Fruit fly (Drosophila melanogaster) whole organism, embryonic: ENCODE data around the gene gammaCOP.

Experiments used
- BtbVII ChIP-seq: fragments of 200-800 bp; sonication (Bioruptor generic); optimal IDR thresholded peaks from 3 replicates; lab custom pipeline; 2017; ENCODE audit warnings: missing biosample characterization, mild to moderate bottlenecking, missing genetic modification characterization
- CG10543 ChIP-seq: fragments of 200-800 bp; sonication (Bioruptor generic); optimal IDR thresholded peaks from 3 replicates; lab custom pipeline; 2017; ENCODE audit warnings: missing biosample characterization, mild to moderate bottlenecking, missing genetic modification characterization, moderate library complexity
- CG11504 ChIP-seq: fragments of 200-800 bp; sonication (Bioruptor generic); optimal IDR thresholded peaks from 3 replicates; lab custom pipeline; 2019; ENCODE audit warnings: missing biosample characterization, mild to moderate bottlenecking, missing genetic modification characterization, moderate library complexity
- CG12942 ChIP-seq: fragments of 200-800 bp; sonication (Bioruptor generic); optimal IDR thresholded peaks from 3 replicates; lab custom pipeline; 2016; ENCODE audit warnings: missing biosample characterization, missing genetic modification characterization
- CG13894 ChIP-seq: fragments of 200-800 bp; sonication (Bioruptor generic); optimal IDR thresholded peaks from 3 replicates; lab custom pipeline; 2018; ENCODE audit warnings: missing biosample characterization, mild to moderate bottlenecking, missing genetic modification characterization, moderate library complexity
- CG16815 ChIP-seq: fragments of 200-800 bp; sonication (Bioruptor generic); optimal IDR thresholded peaks from 3 replicates; lab custom pipeline; 2017; ENCODE audit warnings: missing biosample characterization, mild to moderate bottlenecking, missing genetic modification characterization
- CG17912 ChIP-seq: fragments of 200-800 bp; sonication (Bioruptor generic); optimal IDR thresholded peaks from 2 replicates; lab custom pipeline; 2018; ENCODE audit warnings: missing biosample characterization, mild to moderate bottlenecking, missing genetic modification characterization
- CG1792 ChIP-seq: fragments of 200-800 bp; sonication (Bioruptor generic); optimal IDR thresholded peaks from 2 replicates; lab custom pipeline; 2016; ENCODE audit warnings: missing biosample characterization, missing genetic modification characterization
- CG1832 ChIP-seq: fragments of 200-800 bp; sonication (Bioruptor generic); optimal IDR thresholded peaks from 2 replicates; lab custom pipeline; 2017; ENCODE audit warnings: missing biosample characterization, mild to moderate bottlenecking, missing genetic modification characterization, inconsistent platforms
- CG18599 ChIP-seq: fragments of 200-800 bp; sonication (Bioruptor generic); optimal IDR thresholded peaks from 3 replicates; lab custom pipeline; 2017; ENCODE audit warnings: missing biosample characterization, missing genetic modification characterization, mild to moderate bottlenecking, moderate library complexity, missing genetic modification reagents
- CG3847 ChIP-seq: fragments of 200-800 bp; sonication (Bioruptor generic); IDR thresholded peaks from 2 replicates; pipeline ENCODE4 v1.3.6; 2022; ENCODE audit warnings: missing biosample characterization, missing genetic modification characterization
- CG6765 ChIP-seq: fragments of 200-800 bp; sonication (Bioruptor generic); optimal IDR thresholded peaks from 3 replicates; lab custom pipeline; 2017; ENCODE audit warnings: missing biosample characterization, mild to moderate bottlenecking, missing genetic modification characterization
- CG6813 ChIP-seq: fragments of 200-800 bp; sonication (Bioruptor generic); optimal IDR thresholded peaks from 2 replicates; lab custom pipeline; 2017; ENCODE audit warnings: missing biosample characterization, missing genetic modification characterization, mild to moderate bottlenecking, moderate library complexity, missing genetic modification reagents
- CG7745 ChIP-seq: fragments of 200-800 bp; sonication (Bioruptor generic); optimal IDR thresholded peaks from 2 replicates; lab custom pipeline; 2018; ENCODE audit warnings: missing biosample characterization, mild to moderate bottlenecking, missing genetic modification characterization, moderate library complexity
- CG8478 ChIP-seq: fragments of >200 bp; optimal IDR thresholded peaks from 2 replicates; lab custom pipeline; 2018
- CG9215 ChIP-seq: fragments of 200-800 bp; sonication (Bioruptor generic); IDR thresholded peaks from 2 replicates; pipeline ENCODE4 v1.3.6; 2022; ENCODE audit warnings: missing biosample characterization, missing genetic modification characterization
- CkIIα-i1 ChIP-seq: fragments of 200-800 bp; sonication (Bioruptor generic); IDR thresholded peaks from 2 replicates; pipeline ENCODE4 v1.3.6; 2022; ENCODE audit warnings: missing biosample characterization, missing genetic modification characterization
- ERR ChIP-seq: fragments of 200-800 bp; sonication (Bioruptor generic); optimal IDR thresholded peaks from 2 replicates; lab custom pipeline; 2016; ENCODE audit warnings: missing biosample characterization, missing genetic modification characterization
- Hand ChIP-seq: fragments of 200-800 bp; sonication (Bioruptor generic); optimal IDR thresholded peaks from 2 replicates; lab custom pipeline; 2017; ENCODE audit warnings: mild to moderate bottlenecking, missing biosample characterization, missing genetic modification reagents, missing genetic modification characterization
- Hmr ChIP-seq: fragments of 200-800 bp; sonication (Bioruptor generic); optimal IDR thresholded peaks from 3 replicates; lab custom pipeline; 2017; ENCODE audit warnings: mild to moderate bottlenecking, missing biosample characterization, missing genetic modification reagents, missing genetic modification characterization
- Lpt ChIP-seq: fragments of >200 bp; optimal IDR thresholded peaks from 2 replicates; lab custom pipeline; 2018; ENCODE audit warnings: missing biosample characterization, missing genetic modification characterization
- Max ChIP-seq: fragments of 200-800 bp; sonication (Bioruptor generic); optimal IDR thresholded peaks from 2 replicates; lab custom pipeline; 2016; ENCODE audit warnings: missing biosample characterization, mild to moderate bottlenecking, missing genetic modification characterization
- Med ChIP-seq: fragments of 200-800 bp; sonication (Bioruptor generic); peaks from one replicate; lab custom pipeline; 2016; ENCODE audit warnings: missing biosample characterization, missing genetic modification characterization, mild to moderate bottlenecking, inconsistent platforms, moderate library complexity
- NC2β ChIP-seq: fragments of 200-800 bp; sonication (Bioruptor generic); optimal IDR thresholded peaks from 2 replicates; lab custom pipeline; 2016; ENCODE audit warnings: missing biosample characterization, missing genetic modification characterization
- NfI ChIP-seq: fragments of 200-800 bp; sonication (Bioruptor generic); optimal IDR thresholded peaks from 3 replicates; lab custom pipeline; 2018; ENCODE audit warnings: missing biosample characterization, mild to moderate bottlenecking, missing genetic modification characterization, moderate library complexity
- Ptx1 ChIP-seq: fragments of 200-800 bp; sonication (Bioruptor generic); IDR thresholded peaks from 2 replicates; pipeline ENCODE4 v1.3.6; 2022; ENCODE audit warnings: missing biosample characterization, missing genetic modification characterization
- Six4 ChIP-seq: fragments of 200-800 bp; sonication (Bioruptor generic); optimal IDR thresholded peaks from 2 replicates; lab custom pipeline; 2016; ENCODE audit warnings: missing biosample characterization, missing genetic modification characterization
- Sox102F ChIP-seq: fragments of 200-800 bp; sonication (Bioruptor generic); optimal IDR thresholded peaks from 2 replicates; lab custom pipeline; 2018; ENCODE audit warnings: missing biosample characterization, mild to moderate bottlenecking, missing genetic modification characterization, moderate library complexity
- Ssrp ChIP-seq: fragments of 200-800 bp; sonication (Bioruptor generic); optimal IDR thresholded peaks from 2 replicates; lab custom pipeline; 2018; ENCODE audit warnings: missing biosample characterization, mild to moderate bottlenecking, missing genetic modification characterization, moderate library complexity
- crp ChIP-seq, 2 experiments: fragments of 200-800 bp; sonication (Bioruptor generic); optimal IDR thresholded peaks; 2 replicates in 1 of 2; 3 replicates in 1 of 2; lab custom pipeline; 2017; ENCODE audit warnings: missing biosample characterization in 2 of 2, missing genetic modification characterization in 2 of 2, mild to moderate bottlenecking in 1 of 2, moderate library complexity in 1 of 2
- dati ChIP-seq: fragments of 200-800 bp; sonication (Bioruptor generic); IDR thresholded peaks from 2 replicates; pipeline ENCODE4 v1.3.6; 2022; ENCODE audit warnings: missing biosample characterization, missing genetic modification characterization
- dysf ChIP-seq: fragments of 200-800 bp; sonication (Bioruptor generic); IDR thresholded peaks from 3 replicates; pipeline ENCODE4 v1.3.6; 2022; ENCODE audit warnings: missing biosample characterization, missing genetic modification characterization
- en ChIP-seq: fragments of 200-800 bp; sonication (Bioruptor generic); optimal IDR thresholded peaks from 2 replicates; lab custom pipeline; 2016; ENCODE audit warnings: missing biosample characterization, missing genetic modification characterization
- gcm2 ChIP-seq: fragments of 200-800 bp; sonication (Bioruptor generic); optimal IDR thresholded peaks from 2 replicates; lab custom pipeline; 2016; ENCODE audit warnings: missing biosample characterization, missing genetic modification characterization
- grau ChIP-seq: fragments of 200-800 bp; optimal IDR thresholded peaks from 3 replicates; lab custom pipeline; 2019; ENCODE audit warnings: missing biosample characterization, mild to moderate bottlenecking, missing genetic modification characterization, moderate library complexity
- kay ChIP-seq: fragments of 200-800 bp; sonication (Bioruptor generic); optimal IDR thresholded peaks from 2 replicates; lab custom pipeline; 2016; ENCODE audit warnings: missing biosample characterization, missing genetic modification characterization
- klu ChIP-seq: fragments of 200-800 bp; sonication (Bioruptor generic); IDR thresholded peaks from 2 replicates; pipeline ENCODE4 v1.3.6; 2022; ENCODE audit warnings: missing biosample characterization, missing genetic modification characterization
- lilli ChIP-seq: fragments of 200-800 bp; sonication (Bioruptor generic); optimal IDR thresholded peaks from 3 replicates; lab custom pipeline; 2016; ENCODE audit warnings: missing biosample characterization, missing genetic modification characterization
- mirr ChIP-seq: fragments of 200-800 bp; sonication (Bioruptor generic); optimal IDR thresholded peaks from 3 replicates; lab custom pipeline; 2018; ENCODE audit warnings: missing biosample characterization, mild to moderate bottlenecking, missing genetic modification characterization
- odd ChIP-seq: fragments of 200-800 bp; sonication (Bioruptor generic); optimal IDR thresholded peaks from 2 replicates; lab custom pipeline; 2017; ENCODE audit warnings: missing biosample characterization, mild to moderate bottlenecking, missing genetic modification characterization
- pfk ChIP-seq: fragments of 200-800 bp; sonication (Bioruptor generic); optimal IDR thresholded peaks from 2 replicates; lab custom pipeline; 2018; ENCODE audit warnings: missing biosample characterization, mild to moderate bottlenecking, missing genetic modification characterization, moderate library complexity
- pros ChIP-seq: fragments of 200-800 bp; sonication (Bioruptor generic); optimal IDR thresholded peaks from 3 replicates; lab custom pipeline; 2019; ENCODE audit warnings: missing biosample characterization, mild to moderate bottlenecking, missing genetic modification characterization, moderate library complexity
- scrt ChIP-seq: fragments of 200-800 bp; sonication (Bioruptor generic); optimal IDR thresholded peaks from 2 replicates; lab custom pipeline; 2018; ENCODE audit warnings: missing biosample characterization, mild to moderate bottlenecking, missing genetic modification characterization, moderate library complexity
- sima ChIP-seq: fragments of 200-800 bp; sonication (Bioruptor generic); optimal IDR thresholded peaks from 2 replicates; lab custom pipeline; 2016; ENCODE audit warnings: missing biosample characterization, missing genetic modification characterization
- sna ChIP-seq: fragments of 200-800 bp; sonication (Bioruptor generic); IDR thresholded peaks from 2 replicates; pipeline ENCODE4 v1.3.6; 2022; ENCODE audit warnings: missing biosample characterization, missing genetic modification characterization; ENCODE audit not compliant: partially characterized antibody
- sug ChIP-seq: fragments of 200-800 bp; optimal IDR thresholded peaks from 2 replicates; lab custom pipeline; 2019; ENCODE audit warnings: missing biosample characterization, mild to moderate bottlenecking, missing genetic modification characterization, moderate library complexity
- tup ChIP-seq: fragments of 200-800 bp; sonication (Bioruptor generic); optimal IDR thresholded peaks from 2 replicates; lab custom pipeline; 2016; ENCODE audit warnings: missing biosample characterization, mild to moderate bottlenecking, missing genetic modification characterization, moderate library complexity
- vvl ChIP-seq: fragments of 200-800 bp; sonication (Bioruptor generic); IDR thresholded peaks from 2 replicates; pipeline ENCODE4 v1.3.6; 2022; ENCODE audit warnings: missing biosample characterization, missing genetic modification characterization
- zfh1 ChIP-seq: fragments of 200-800 bp; sonication (Bioruptor generic); IDR thresholded peaks from 3 replicates; pipeline ENCODE4 v1.3.6; 2022; ENCODE audit warnings: missing biosample characterization, missing genetic modification characterization

The gammaCOP gene

DNA sequence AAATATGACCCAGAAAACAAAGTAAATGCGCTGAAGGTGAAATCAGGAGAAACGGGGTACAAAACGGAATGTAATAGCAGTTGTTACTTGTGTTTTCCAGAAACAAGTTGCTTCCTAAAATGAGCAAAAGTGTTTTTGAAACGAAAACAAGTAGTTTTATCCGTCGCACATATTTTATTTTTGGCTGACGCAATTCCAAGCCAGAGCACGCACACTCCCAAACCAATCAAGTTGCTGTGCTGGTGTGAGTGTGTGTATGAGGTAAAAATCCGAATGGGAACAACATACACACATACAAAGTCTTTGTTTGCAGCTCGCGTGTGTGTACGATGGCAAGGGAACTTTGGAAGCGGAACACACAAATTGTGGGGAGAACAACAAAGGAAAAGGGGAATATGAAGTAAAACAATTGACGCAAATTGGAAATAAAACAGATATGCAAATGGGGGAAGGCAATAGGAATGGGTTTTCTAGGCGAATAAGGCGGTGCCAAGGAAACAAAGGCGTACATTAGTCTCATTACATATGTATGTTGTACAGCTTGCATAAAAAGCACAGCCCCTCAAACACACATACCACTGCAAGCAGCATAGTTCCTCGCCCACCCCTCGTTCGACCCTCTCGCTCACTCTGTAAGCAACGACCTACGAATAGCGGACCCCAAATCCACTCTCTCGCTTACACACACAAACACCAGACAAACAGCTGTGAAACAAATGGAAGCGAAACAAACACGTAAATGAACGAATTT, 36.7 kb downstream of the gammaCOP start:
- no peak for TF ChIP-seq Six4 (GFP tag; lab: Kevin White, UChicago)
- TF ChIP-seq dati: no peak
- TF ChIP-seq Ptx1 (GFP tag; lab: Robert Waterston, UW): no peak
- no peak for TF ChIP-seq sima (GFP tag; lab: Kevin White, UChicago)
- TF ChIP-seq CG17912 (GFP tag; lab: Kevin White, UChicago): peak; percentile 64
- no peak for TF ChIP-seq sna (GFP tag; lab: Robert Waterston, UW)
- TF ChIP-seq Max (GFP tag; lab: Kevin White, UChicago): no peak
- TF ChIP-seq mirr (GFP tag; lab: Kevin White, UChicago): peak; percentile 32
- peak; percentile 86 for TF ChIP-seq CG1832 (GFP tag; lab: Kevin White, UChicago)
- TF ChIP-seq gcm2 (GFP tag; lab: Kevin White, UChicago): no peak
- TF ChIP-seq Lpt: no peak
- TF ChIP-seq dysf (GFP tag; lab: Robert Waterston, UW): no peak
- peak; percentile 33 for TF ChIP-seq kay (GFP tag; lab: Kevin White, UChicago)
- no peak for TF ChIP-seq odd (GFP tag; lab: Kevin White, UChicago)
- peak; percentile 16 for TF ChIP-seq CG6813
- no peak for TF ChIP-seq CG3847
- TF ChIP-seq CG8478: peak; percentile 96
- TF ChIP-seq pfk: peak; percentile 98
- TF ChIP-seq CG7745 (tag; lab: Kevin White, UChicago): no peak
- TF ChIP-seq CG13894 (tag; lab: Kevin White, UChicago): peak; percentile 61
- TF ChIP-seq vvl (GFP tag; lab: Robert Waterston, UW): no peak
- peak; percentile 89 for TF ChIP-seq Med (GFP tag; lab: Kevin White, UChicago)
- peak; percentile 30 for TF ChIP-seq sug (tag; lab: Kevin White, UChicago)
- TF ChIP-seq ERR (GFP tag; lab: Kevin White, UChicago): peak; percentile 59
- TF ChIP-seq Hmr (GFP tag; lab: Kevin White, UChicago): peak; percentile 45
- no peak for TF ChIP-seq Ssrp (tag; lab: Kevin White, UChicago)
- peak; percentile 7 for TF ChIP-seq Sox102F (GFP tag; lab: Kevin White, UChicago)
- TF ChIP-seq CG16815 (GFP tag; lab: Kevin White, UChicago): no peak
- peak; percentile 31 for TF ChIP-seq CG18599 (GFP tag; lab: Kevin White, UChicago)
- TF ChIP-seq Hand (GFP tag; lab: Kevin White, UChicago): peak; percentile 11
- no peak for TF ChIP-seq CG1792 (GFP tag; lab: Kevin White, UChicago)
- TF ChIP-seq crp (GFP tag; optimal IDR thresholded peaks at IDR 0.05; lab: Kevin White, UChicago): peak in 1 of 2 experiments; percentile 71
- peak; percentile 8 for TF ChIP-seq NfI (GFP tag; lab: Kevin White, UChicago)
- TF ChIP-seq BtbVII (GFP tag; lab: Kevin White, UChicago): peak; percentile 10
- no peak for TF ChIP-seq CG12942 (GFP tag; lab: Kevin White, UChicago)
- no peak for TF ChIP-seq zfh1 (GFP tag; lab: Robert Waterston, UW)
- TF ChIP-seq tup (GFP tag; lab: Kevin White, UChicago): no peak
- no peak for TF ChIP-seq CG9215 (GFP tag; lab: Robert Waterston, UW)
- no peak for TF ChIP-seq CkIIα-i1 (GFP tag; lab: Robert Waterston, UW)
- TF ChIP-seq grau (tag; lab: Kevin White, UChicago): peak; percentile 2
- peak; percentile 78 for TF ChIP-seq CG10543 (GFP tag; lab: Kevin White, UChicago)
- TF ChIP-seq NC2β (GFP tag; lab: Kevin White, UChicago): no peak
- TF ChIP-seq CG6765: no peak
- no peak for TF ChIP-seq klu (GFP tag; lab: Robert Waterston, UW)
- TF ChIP-seq pros (GFP tag; lab: Kevin White, UChicago): peak; percentile 64
- peak; percentile 14 for TF ChIP-seq lilli (GFP tag; lab: Kevin White, UChicago)
- peak; percentile 9 for TF ChIP-seq CG11504 (tag; lab: Kevin White, UChicago)
- TF ChIP-seq en (GFP tag; lab: Kevin White, UChicago): no peak
- TF ChIP-seq scrt (GFP tag; lab: Kevin White, UChicago): peak; percentile 45
